Fruit fly (Drosophila melanogaster): ENCODE results near the gene CG31676.
A peak's percentile ranks its signal among the peaks of the same experiment; 100 is the strongest.

Gene CG31676

dm6 chr2L:20869804-20870295, 29.3 kb downstream of the CG31676 start, which contains the start of gene CG14401:
CG14401 (plus strand) TSS chr2L:20869854.
- TF ChIP-seq Mnt (GFP tag; optimal IDR thresholded peaks at IDR 0.05): peak; percentile 55
- no peak for TF ChIP-seq CG14711 (tag; optimal IDR thresholded peaks at IDR 0.05)
- peak; percentile 11 for TF ChIP-seq CG12768 (GFP tag; optimal IDR thresholded peaks at IDR 0.05)
- peak; percentile 52 for TF ChIP-seq cic (GFP tag; optimal IDR thresholded peaks at IDR 0.05)
- no peak for TF ChIP-seq Hr96 (GFP tag; optimal IDR thresholded peaks at IDR 0.05)
- peak; percentile 15 for TF ChIP-seq CG7101 (tag; optimal IDR thresholded peaks at IDR 0.05)
- no peak for TF ChIP-seq ovo (GFP tag; optimal IDR thresholded peaks at IDR 0.05)
- TF ChIP-seq CG11617 (GFP tag; optimal IDR thresholded peaks at IDR 0.05): peak; percentile 0
- peak; percentile 35 for TF ChIP-seq CG33017 (tag; optimal IDR thresholded peaks at IDR 0.05)

DNA sequence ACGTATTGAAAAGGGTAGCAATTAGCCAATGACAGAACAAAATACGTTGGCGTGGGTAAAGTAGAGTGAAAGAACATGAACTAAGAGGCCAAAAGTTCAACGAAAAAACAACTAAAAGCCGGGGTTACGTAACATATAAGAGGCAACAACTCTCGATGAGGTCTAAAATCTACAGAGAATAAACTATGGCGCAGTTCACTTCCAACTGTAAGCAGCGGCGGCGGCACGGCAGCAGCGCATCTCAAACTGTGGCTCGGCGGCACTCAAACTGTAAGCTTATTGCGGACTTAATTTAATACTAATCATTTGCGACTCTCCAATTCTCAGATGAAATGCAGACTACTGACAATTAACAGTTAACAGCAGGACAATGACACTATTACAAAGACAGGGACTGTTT, 34.0 kb downstream of the CG31676 start:
- TF ChIP-seq cic (GFP tag; optimal IDR thresholded peaks at IDR 0.05) (no peak), Mnt (GFP tag; optimal IDR thresholded peaks at IDR 0.05) (no peak)

- TF ChIP-seq cnc (optimal IDR thresholded peaks at IDR 0.05) (peak in 1 of 2 experiments; percentile 84), pad (GFP tag; optimal IDR thresholded peaks at IDR 0.05) (no peak)
Observed at dm6 chr2L:20878052-20878451, 37.5 kb downstream of the CG31676 start.

- TF ChIP-seq CG5204 (GFP tag; optimal IDR thresholded peaks at IDR 0.05): no peak
- peak; percentile 51 for TF ChIP-seq kay (GFP tag; ENCODE audit: borderline replicate concordance)
Observed at dm6 chr2L:20878463-20878862, 37.9 kb downstream of the CG31676 start.

DNA sequence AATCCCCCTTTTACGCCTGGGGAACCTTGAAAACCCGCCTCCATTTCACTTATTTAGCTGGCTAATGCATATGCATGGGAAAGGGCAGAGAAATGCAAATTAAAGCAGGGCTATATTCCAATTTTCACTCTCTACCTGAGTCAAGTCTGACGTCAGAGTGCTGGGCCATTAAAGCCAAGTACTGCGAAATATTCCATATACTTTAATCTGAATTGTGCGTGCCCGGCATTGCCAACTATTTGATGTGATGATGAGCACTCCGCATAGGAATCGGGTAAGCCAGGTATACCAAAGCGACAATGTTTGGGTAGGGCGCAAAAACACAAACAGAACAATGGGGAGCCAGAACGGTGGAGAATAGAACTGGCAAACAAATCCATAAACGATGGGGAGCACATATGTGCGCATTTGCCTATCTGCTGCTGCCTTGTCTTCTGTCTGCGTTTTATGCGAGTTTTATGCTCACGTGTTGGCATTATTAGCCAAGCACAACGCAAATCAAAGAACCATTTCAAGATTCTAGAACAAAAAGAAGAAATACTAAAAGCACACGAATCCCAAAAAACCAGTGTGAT, 39.1 kb downstream of the CG31676 start:
- TF ChIP-seq tj (GFP tag; optimal IDR thresholded peaks at IDR 0.05) (no peak), kay (GFP tag; ENCODE audit: borderline replicate concordance) (peak; percentile 69)

dm6 chr2L:20880476-20880875, 39.9 kb downstream of the CG31676 start:
- TF ChIP-seq Crg-1 (GFP tag; optimal IDR thresholded peaks at IDR 0.05) (no peak), cic (GFP tag; optimal IDR thresholded peaks at IDR 0.05) (no peak), pad (GFP tag; optimal IDR thresholded peaks at IDR 0.05) (no peak), kay (GFP tag; ENCODE audit: borderline replicate concordance) (peak; percentile 24), toe (GFP tag; optimal IDR thresholded peaks at IDR 0.05) (no peak)

dm6 chr2L:20881353-20882079, 41.0 kb downstream of the CG31676 start:
- TF ChIP-seq toe (GFP tag; optimal IDR thresholded peaks at IDR 0.05) (no peak), CG12768 (GFP tag; optimal IDR thresholded peaks at IDR 0.05) (peak; percentile 82), CG14711 (tag; optimal IDR thresholded peaks at IDR 0.05) (peak; percentile 75), CG7045 (GFP tag; optimal IDR thresholded peaks at IDR 0.05) (peak; percentile 80), pad (GFP tag; optimal IDR thresholded peaks at IDR 0.05) (peak; percentile 51), CG1620 (GFP tag; optimal IDR thresholded peaks at IDR 0.05) (no peak), kay (GFP tag; ENCODE audit: borderline replicate concordance) (no peak), Mnt (GFP tag; optimal IDR thresholded peaks at IDR 0.05) (peak; percentile 4), CG5204 (GFP tag; optimal IDR thresholded peaks at IDR 0.05) (no peak), cic (GFP tag; optimal IDR thresholded peaks at IDR 0.05) (peak; percentile 34), ovo (GFP tag; optimal IDR thresholded peaks at IDR 0.05) (peak; percentile 19), tj (GFP tag; optimal IDR thresholded peaks at IDR 0.05) (peak; percentile 18), CG7101 (tag; optimal IDR thresholded peaks at IDR 0.05) (peak; percentile 75), cnc (optimal IDR thresholded peaks at IDR 0.05) (no peak), Crg-1 (GFP tag; optimal IDR thresholded peaks at IDR 0.05) (no peak), Clk (GFP tag; optimal IDR thresholded peaks at IDR 0.05) (peak; percentile 21), Hr96 (GFP tag; optimal IDR thresholded peaks at IDR 0.05) (peak; percentile 33), CG11617 (GFP tag; optimal IDR thresholded peaks at IDR 0.05) (peak; percentile 37), CG33017 (tag; optimal IDR thresholded peaks at IDR 0.05) (peak; percentile 74), bab1 (GFP tag; optimal IDR thresholded peaks at IDR 0.05) (no peak)

DNA sequence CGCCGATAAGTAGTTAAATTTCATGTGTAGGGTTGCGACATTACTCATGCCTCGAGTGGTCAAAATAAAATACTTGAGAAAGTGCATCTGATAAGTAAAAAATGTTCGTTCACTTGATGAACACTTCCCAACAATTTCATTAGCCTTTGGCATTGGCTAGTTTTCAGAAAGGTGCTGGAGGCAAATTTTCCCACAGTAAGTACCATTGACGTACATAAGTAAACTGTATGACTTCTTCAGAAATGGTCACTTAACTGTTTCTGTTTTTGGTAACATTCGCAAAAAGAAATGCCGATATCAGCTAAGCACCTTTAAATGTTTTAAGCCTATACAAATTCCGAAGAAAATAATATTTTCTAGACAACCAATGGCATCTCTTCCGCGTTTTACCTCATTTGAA, 42.5 kb downstream of the CG31676 start:
- TF ChIP-seq CG12768 (GFP tag; optimal IDR thresholded peaks at IDR 0.05): no peak
- TF ChIP-seq kay (GFP tag; ENCODE audit: borderline replicate concordance): peak; percentile 91
